Fruit fly (Drosophila melanogaster) whole organism, embryonic: Measurements from ENCODE around the gene Prp39.

ENCODE experiments used
- CG10274 ChIP-seq: fragments of 200-800 bp; sonication (Bioruptor generic); optimal IDR thresholded peaks from 3 replicates; lab custom pipeline; 2017; ENCODE audit warnings: missing biosample characterization, mild to moderate bottlenecking, missing genetic modification characterization
- CG11696 ChIP-seq: fragments of 200-800 bp; sonication (Bioruptor generic); IDR thresholded peaks from 2 replicates; pipeline ENCODE4 v1.3.6; 2022; ENCODE audit warnings: missing biosample characterization, missing genetic modification characterization
- CG12236 ChIP-seq: fragments of 200-800 bp; sonication (Bioruptor generic); optimal IDR thresholded peaks from 2 replicates; lab custom pipeline; 2016; ENCODE audit warnings: missing biosample characterization, missing genetic modification characterization
- CG16815 ChIP-seq: fragments of 200-800 bp; sonication (Bioruptor generic); optimal IDR thresholded peaks from 3 replicates; lab custom pipeline; 2017; ENCODE audit warnings: missing biosample characterization, mild to moderate bottlenecking, missing genetic modification characterization
- CG17361 ChIP-seq: fragments of 200-800 bp; sonication (Bioruptor generic); IDR thresholded peaks from 3 replicates; pipeline ENCODE4 v1.3.6; 2022; ENCODE audit warnings: missing biosample characterization, missing genetic modification characterization
- CG31224 ChIP-seq: fragments of 200-800 bp; sonication (Bioruptor generic); IDR thresholded peaks from 2 replicates; pipeline ENCODE4 v1.3.6; 2022; ENCODE audit warnings: missing biosample characterization, missing genetic modification characterization
- CG31388 ChIP-seq: fragments of 200-800 bp; sonication (Bioruptor generic); optimal IDR thresholded peaks from 2 replicates; lab custom pipeline; 2016; ENCODE audit warnings: missing biosample characterization, missing genetic modification characterization
- CG32772 ChIP-seq: fragments of 200-800 bp; sonication (Bioruptor generic); IDR thresholded peaks from 2 replicates; pipeline ENCODE4 v1.3.6; 2022; ENCODE audit warnings: missing biosample characterization, missing genetic modification characterization
- CG6854 ChIP-seq: fragments of 200-800 bp; sonication (Bioruptor generic); optimal IDR thresholded peaks from 3 replicates; lab custom pipeline; 2017; ENCODE audit warnings: missing biosample characterization, mild to moderate bottlenecking, missing genetic modification characterization
- CG8944 ChIP-seq: fragments of 200-800 bp; sonication (Bioruptor generic); optimal IDR thresholded peaks from 3 replicates; lab custom pipeline; 2016; ENCODE audit warnings: missing biosample characterization, missing genetic modification characterization
- CG9609 ChIP-seq: fragments of 200-800 bp; sonication (Bioruptor generic); optimal IDR thresholded peaks from 3 replicates; lab custom pipeline; 2016; ENCODE audit warnings: missing biosample characterization, missing genetic modification characterization
- CG9876 ChIP-seq: fragments of 200-800 bp; sonication (Bioruptor generic); optimal IDR thresholded peaks from 2 replicates; lab custom pipeline; 2016; ENCODE audit warnings: missing biosample characterization, missing genetic modification characterization
- CTCF ChIP-seq: fragments of 200-800 bp; sonication (Bioruptor generic); optimal IDR thresholded peaks from 2 replicates; lab custom pipeline; 2017; ENCODE audit warnings: missing biosample characterization, mild to moderate bottlenecking, missing genetic modification characterization, moderate library complexity
- CoRest ChIP-seq: fragments of 200-800 bp; sonication (Bioruptor generic); optimal IDR thresholded peaks from 3 replicates; lab custom pipeline; 2018; ENCODE audit warnings: missing biosample characterization, mild to moderate bottlenecking, missing genetic modification characterization, moderate library complexity
- D19B ChIP-seq: fragments of 200-800 bp; sonication (Bioruptor generic); optimal IDR thresholded peaks from 2 replicates; lab custom pipeline; 2017; ENCODE audit warnings: missing biosample characterization, mild to moderate bottlenecking, missing genetic modification characterization
- Doc3 ChIP-seq: fragments of 200-800 bp; sonication (Bioruptor generic); IDR thresholded peaks from 3 replicates; pipeline ENCODE4 v1.3.6; 2022; ENCODE audit warnings: missing biosample characterization, missing genetic modification characterization; ENCODE audit not compliant: partially characterized antibody
- GATAe ChIP-seq: fragments of 200-800 bp; sonication (Bioruptor generic); conservative IDR thresholded peaks from 2 replicates; pipeline ENCODE4 v1.3.6; 2022; ENCODE audit warnings: missing biosample characterization, missing genetic modification characterization
- Hr3 ChIP-seq: fragments of 200-800 bp; sonication (Bioruptor generic); optimal IDR thresholded peaks from 3 replicates; lab custom pipeline; 2016; ENCODE audit warnings: missing biosample characterization, missing genetic modification characterization
- Kr ChIP-seq: fragments of 200-800 bp; sonication (Bioruptor generic); optimal IDR thresholded peaks from 2 replicates; lab custom pipeline; 2017; ENCODE audit warnings: missing biosample characterization, mild to moderate bottlenecking, missing genetic modification characterization
- MTF-1 ChIP-seq: fragments of 200-800 bp; sonication (Bioruptor generic); optimal IDR thresholded peaks from 2 replicates; lab custom pipeline; 2018; ENCODE audit warnings: missing biosample characterization, mild to moderate bottlenecking, missing genetic modification characterization, borderline replicate concordance
- Max ChIP-seq: fragments of 200-800 bp; sonication (Bioruptor generic); optimal IDR thresholded peaks from 2 replicates; lab custom pipeline; 2016; ENCODE audit warnings: missing biosample characterization, mild to moderate bottlenecking, missing genetic modification characterization
- Opbp ChIP-seq: fragments of 200-800 bp; sonication (Bioruptor generic); IDR thresholded peaks from 3 replicates; pipeline ENCODE4 v1.3.6; 2022; ENCODE audit warnings: missing biosample characterization, missing genetic modification characterization; ENCODE audit not compliant: partially characterized antibody
- Usf ChIP-seq: fragments of 200-800 bp; sonication (Bioruptor generic); optimal IDR thresholded peaks from 2 replicates; lab custom pipeline; 2017; ENCODE audit warnings: missing genotype, missing biosample characterization, missing genetic modification characterization
- Xrp1 ChIP-seq: fragments of 200-800 bp; sonication (Bioruptor generic); IDR thresholded peaks from 2 replicates; pipeline ENCODE4 v1.3.6; 2022; ENCODE audit warnings: missing biosample characterization, missing genetic modification characterization
- croc ChIP-seq: fragments of 200-800 bp; sonication (Bioruptor generic); conservative IDR thresholded peaks from 3 replicates; pipeline ENCODE4 v1.3.6; 2022; ENCODE audit warnings: missing biosample characterization, missing genetic modification characterization
- dmrt11E ChIP-seq: fragments of 200-800 bp; sonication (Bioruptor generic); optimal IDR thresholded peaks from 3 replicates; lab custom pipeline; 2018; ENCODE audit warnings: missing biosample characterization, mild to moderate bottlenecking, missing genetic modification characterization, moderate library complexity
- grn ChIP-seq: fragments of 200-800 bp; sonication (Bioruptor generic); optimal IDR thresholded peaks from 3 replicates; lab custom pipeline; 2017; ENCODE audit warnings: missing biosample characterization, missing genetic modification characterization
- gro ChIP-seq: fragments of 200-800 bp; sonication (Bioruptor generic); optimal IDR thresholded peaks from 2 replicates; lab custom pipeline; 2016; ENCODE audit warnings: missing biosample characterization, missing genetic modification characterization
- inv ChIP-seq: fragments of 200-800 bp; sonication (Bioruptor generic); IDR thresholded peaks from 2 replicates; pipeline ENCODE4 v1.3.6; 2022; ENCODE audit warnings: missing biosample characterization, missing genetic modification characterization; ENCODE audit not compliant: partially characterized antibody
- jing ChIP-seq: fragments of 200-800 bp; sonication (Bioruptor generic); optimal IDR thresholded peaks from 2 replicates; lab custom pipeline; 2018; ENCODE audit warnings: missing biosample characterization, mild to moderate bottlenecking, missing genetic modification characterization
- jumu ChIP-seq: fragments of 200-800 bp; sonication (Bioruptor generic); optimal IDR thresholded peaks from 3 replicates; lab custom pipeline; 2016; ENCODE audit warnings: missing biosample characterization, missing genetic modification characterization
- knrl ChIP-seq: fragments of 200-800 bp; sonication (Bioruptor generic); IDR thresholded peaks from 3 replicates; pipeline ENCODE4 v1.3.6; 2022; ENCODE audit warnings: missing biosample characterization, missing genetic modification characterization; ENCODE audit not compliant: partially characterized antibody
- pita ChIP-seq: fragments of 200-800 bp; sonication (Bioruptor generic); optimal IDR thresholded peaks from 2 replicates; lab custom pipeline; 2017; ENCODE audit warnings: missing biosample characterization, mild to moderate bottlenecking, missing genetic modification characterization
- sens ChIP-seq: fragments of 200-800 bp; sonication (Bioruptor generic); peaks from one replicate; lab custom pipeline; 2016; ENCODE audit warnings: missing biosample characterization, missing genetic modification characterization
- sug ChIP-seq: fragments of 200-800 bp; optimal IDR thresholded peaks from 2 replicates; lab custom pipeline; 2019; ENCODE audit warnings: missing biosample characterization, mild to moderate bottlenecking, missing genetic modification characterization, moderate library complexity
- tin ChIP-seq: fragments of 200-800 bp; sonication (Bioruptor generic); optimal IDR thresholded peaks from 3 replicates; lab custom pipeline; 2016; ENCODE audit warnings: missing biosample characterization, missing genetic modification characterization
- trem ChIP-seq: fragments of 200-800 bp; optimal IDR thresholded peaks from 3 replicates; lab custom pipeline; 2019; ENCODE audit warnings: missing biosample characterization, mild to moderate bottlenecking, missing genetic modification characterization, moderate library complexity
- zen2 ChIP-seq: fragments of 200-800 bp; sonication (Bioruptor generic); IDR thresholded peaks from 3 replicates; pipeline ENCODE4 v1.3.6; 2022; ENCODE audit warnings: missing biosample characterization, missing genetic modification characterization; ENCODE audit not compliant: partially characterized antibody

Gene Prp39

dm6 chr3R:28831626-28832267, 19.8 kb downstream of the Prp39 start, which contains the start of gene WASp (continued):
- TF ChIP-seq CG9609 (peak; percentile 53), CG12236 (GFP tag; lab: Kevin White, UChicago) (peak; percentile 15), inv (GFP tag; lab: Robert Waterston, UW) (peak; percentile 41; the same call in 1 of the 2 replicates), CG16815 (GFP tag; lab: Kevin White, UChicago) (no peak), D19B (GFP tag; lab: Kevin White, UChicago) (no peak), CG10274 (peak; percentile 15), croc (GFP tag; lab: Robert Waterston, UW) (no peak), CG32772 (GFP tag; lab: Robert Waterston, UW) (peak; percentile 84), Hr3 (GFP tag; lab: Kevin White, UChicago) (peak; percentile 37), CoRest (tag; lab: Kevin White, UChicago) (peak; percentile 85), gro (GFP tag; lab: Kevin White, UChicago) (no peak), Doc3 (GFP tag; lab: Robert Waterston, UW) (no peak), CTCF (GFP tag; lab: Kevin White, UChicago) (peak; percentile 12), CG6854 (GFP tag; lab: Kevin White, UChicago) (no peak), CG31388 (GFP tag; lab: Kevin White, UChicago) (no peak), CG11696 (GFP tag; lab: Robert Waterston, UW) (0 out of 2 replicates have a peak, but pooled peaks have one; percentile 46), Kr (GFP tag; lab: Kevin White, UChicago) (no peak), grn (GFP tag; lab: Kevin White, UChicago) (no peak), Max (GFP tag; lab: Kevin White, UChicago) (peak; percentile 61), CG8944 (GFP tag; lab: Kevin White, UChicago) (peak; percentile 49)

- TF ChIP-seq sug (tag; lab: Kevin White, UChicago), result no peak
- no peak for TF ChIP-seq Usf
- no peak for TF ChIP-seq Opbp (GFP tag; lab: Robert Waterston, UW)
- no peak for TF ChIP-seq CG16815 (GFP tag; lab: Kevin White, UChicago)
- TF ChIP-seq MTF-1 (GFP tag; lab: Kevin White, UChicago), result no peak
Measured at dm6 chr3R:28840620-28841019, 28.7 kb downstream of the Prp39 start.

dm6 chr3R:28841968-28842367, 30.1 kb downstream of the Prp39 start:
- no peak for TF ChIP-seq zen2 (GFP tag; lab: Robert Waterston, UW)
- TF ChIP-seq tin, result no peak
- TF ChIP-seq CG17361 (GFP tag; lab: Robert Waterston, UW), result no peak
- TF ChIP-seq dmrt11E, result peak; percentile 7
- no peak for TF ChIP-seq knrl (GFP tag; lab: Robert Waterston, UW)
- TF ChIP-seq pita, result no peak
- TF ChIP-seq sens (GFP tag; lab: Kevin White, UChicago), result peak; percentile 45
- 0 out of 2 replicates have a peak, but pooled peaks have one; percentile 15 for TF ChIP-seq Xrp1 (GFP tag; lab: Robert Waterston, UW)
- no peak for TF ChIP-seq jumu (GFP tag; lab: Kevin White, UChicago)
- TF ChIP-seq GATAe (GFP tag; lab: Robert Waterston, UW), result no peak
- no peak for TF ChIP-seq trem (tag; lab: Kevin White, UChicago)
- TF ChIP-seq CG9876 (GFP tag; lab: Kevin White, UChicago), result no peak
- no peak for TF ChIP-seq CG12236 (GFP tag; lab: Kevin White, UChicago)
- no peak for TF ChIP-seq CG31224 (GFP tag; lab: Robert Waterston, UW)
- TF ChIP-seq jing (GFP tag; lab: Kevin White, UChicago), result no peak
